Worm (Caenorhabditis elegans) whole organism, L1 larva: ENCODE data around the gene gap-2.

Experiments
- C04F5.9 ChIP-seq: sonication (generic microtip); optimal IDR thresholded peaks from 2 replicates; lab custom pipeline; 2016; ENCODE audit warnings: missing genetic modification characterization, missing compliant biosample characterization
- F16B12.6 ChIP-seq: fragments of 150-350 bp; optimal IDR thresholded peaks from 2 replicates; lab custom pipeline; 2014; ENCODE audit warnings: missing biosample characterization, missing genetic modification characterization
- ama-1 ChIP-seq: fragments of 150-350 bp; optimal IDR thresholded peaks from 2 replicates; lab custom pipeline; 2014
- blmp-1 ChIP-seq: fragments of 150-350 bp; optimal IDR thresholded peaks from 2 replicates; lab custom pipeline; 2014; ENCODE audit warnings: missing biosample characterization, missing genetic modification characterization
- ceh-8 ChIP-seq: fragments of 200-800 bp; sonication (Bioruptor generic); optimal IDR thresholded peaks from 2 replicates; lab custom pipeline; 2018; ENCODE audit warnings: mild to moderate bottlenecking, missing genetic modification characterization, moderate library complexity, missing compliant biosample characterization
- ceh-88 ChIP-seq: fragments of 200-800 bp; sonication (Bioruptor generic); IDR thresholded peaks from 2 replicates; pipeline ENCODE4 v1.3.6; 2022; ENCODE audit warnings: missing genetic modification characterization, missing compliant biosample characterization
- ceh-90 ChIP-seq: sonication (generic microtip); optimal IDR thresholded peaks from 2 replicates; lab custom pipeline; 2016; ENCODE audit warnings: missing genetic modification characterization, missing compliant biosample characterization
- ces-1 ChIP-seq: fragments of 150-350 bp; optimal IDR thresholded peaks from 2 replicates; lab custom pipeline; 2014; ENCODE audit warnings: missing biosample characterization, missing genetic modification reagents, missing genetic modification characterization
- dpl-1 ChIP-seq, 3 experiments: fragments of 150-350 bp in 2 of 3; sonication (generic microtip) in 1 of 3; optimal IDR thresholded peaks; 2 replicates each; lab custom pipeline; 2014 to 2017; ENCODE audit warnings: missing biosample characterization in 3 of 3, missing genetic modification characterization in 3 of 3, missing genetic modification reagents in 3 of 3
- efl-1 ChIP-seq, 4 experiments: fragments of 150-350 bp; optimal IDR thresholded peaks in 3 of 4; peaks in 1 of 4; 1 replicate in 1 of 4; 2 replicates in 3 of 4; lab custom pipeline; 2014; ENCODE audit warnings: missing biosample characterization in 2 of 4, missing genetic modification characterization in 2 of 4, missing genetic modification reagents in 2 of 4
- egl-27 ChIP-seq, 2 experiments: fragments of 150-350 bp in 1 of 2; sonication (generic microtip); optimal IDR thresholded peaks; 3 replicates each; lab custom pipeline; 2017 to 2018; ENCODE audit warnings: missing biosample characterization in 2 of 2, missing genetic modification characterization in 2 of 2, missing genetic modification reagents in 2 of 2
- elt-2 ChIP-seq: sonication (generic microtip); optimal IDR thresholded peaks from 2 replicates; lab custom pipeline; 2016; ENCODE audit warnings: missing genetic modification characterization, mild to moderate bottlenecking, inconsistent platforms, missing compliant biosample characterization, missing genetic modification reagents
- elt-3 ChIP-seq, 6 experiments: fragments of 150-350 bp in 1 of 6; sonication (generic microtip); optimal IDR thresholded peaks; 2 replicates each; lab custom pipeline; 2017 to 2018; ENCODE audit warnings: missing biosample characterization in 6 of 6, missing genetic modification characterization in 6 of 6, inconsistent platforms in 1 of 6
- ets-5 ChIP-seq: fragments of 200-800 bp; sonication (Bioruptor generic); IDR thresholded peaks from 2 replicates; pipeline ENCODE4 v1.3.6; 2022; ENCODE audit warnings: missing genetic modification characterization, missing compliant biosample characterization
- fkh-10 ChIP-seq: sonication (generic microtip); optimal IDR thresholded peaks from 2 replicates; lab custom pipeline; 2017; ENCODE audit warnings: missing biosample characterization, missing genetic modification reagents, missing genetic modification characterization
- fkh-4 ChIP-seq: sonication (generic microtip); optimal IDR thresholded peaks from 2 replicates; lab custom pipeline; 2016; ENCODE audit warnings: missing compliant biosample characterization, missing genetic modification characterization, borderline replicate concordance
- fos-1 ChIP-seq: fragments of 150-350 bp; optimal IDR thresholded peaks from 2 replicates; lab custom pipeline; 2014; ENCODE audit warnings: missing biosample characterization, missing genetic modification characterization
- grh-1 ChIP-seq: fragments of 200-800 bp; sonication (Bioruptor generic); IDR thresholded peaks from 2 replicates; pipeline ENCODE4 v1.3.6; 2022; ENCODE audit warnings: missing genetic modification reagents, missing genetic modification characterization, missing compliant biosample characterization
- isw-1 ChIP-seq: fragments of 200-800 bp; sonication (Bioruptor generic); IDR thresholded peaks from 2 replicates; pipeline ENCODE4 v1.3.6; 2022; ENCODE audit warnings: missing genetic modification characterization, missing compliant biosample characterization
- jun-1 ChIP-seq: fragments of 150-350 bp; optimal IDR thresholded peaks from 2 replicates; lab custom pipeline; 2014; ENCODE audit warnings: missing biosample characterization, missing genetic modification reagents, missing genetic modification characterization
- lin-13 ChIP-seq: fragments of 150-350 bp; optimal IDR thresholded peaks from 2 replicates; lab custom pipeline; 2014; ENCODE audit warnings: missing biosample characterization, missing genetic modification reagents, missing genetic modification characterization
- lin-14 ChIP-seq: fragments of 200-800 bp; sonication (Bioruptor generic); optimal IDR thresholded peaks from 2 replicates; lab custom pipeline; 2018; ENCODE audit warnings: mild to moderate bottlenecking, missing genetic modification characterization, moderate library complexity, missing compliant biosample characterization
- lir-3 ChIP-seq: sonication (generic microtip); optimal IDR thresholded peaks from 2 replicates; lab custom pipeline; 2016; ENCODE audit warnings: mild to moderate bottlenecking, missing genetic modification characterization, moderate library complexity, missing compliant biosample characterization; ENCODE audit not compliant: poor library complexity
- mdl-1 ChIP-seq, 2 experiments: fragments of 150-350 bp; optimal IDR thresholded peaks; 2 replicates each; lab custom pipeline; 2014 to 2017; ENCODE audit warnings: missing biosample characterization in 2 of 2, missing genetic modification characterization in 2 of 2, inconsistent platforms in 1 of 2
- mef-2 ChIP-seq: fragments of 150-350 bp; optimal IDR thresholded peaks from 2 replicates; lab custom pipeline; 2014; ENCODE audit warnings: missing biosample characterization, missing genetic modification characterization
- mep-1 ChIP-seq: fragments of 150-350 bp; optimal IDR thresholded peaks from 2 replicates; lab custom pipeline; 2014; ENCODE audit warnings: missing biosample characterization, missing genetic modification characterization
- nhr-11 ChIP-seq: fragments of 150-350 bp; optimal IDR thresholded peaks from 2 replicates; lab custom pipeline; 2014; ENCODE audit warnings: missing biosample characterization, missing genetic modification characterization
- nhr-19 ChIP-seq: fragments of 200-800 bp; sonication (Bioruptor generic); conservative IDR thresholded peaks from 2 replicates; pipeline ENCODE4 v1.3.6; 2022; ENCODE audit warnings: missing genetic modification characterization, missing compliant biosample characterization
- nhr-47 ChIP-seq: sonication (generic microtip); optimal IDR thresholded peaks from 2 replicates; lab custom pipeline; 2016; ENCODE audit warnings: mild to moderate bottlenecking, missing genetic modification characterization, moderate library complexity, missing compliant biosample characterization
- nhr-71 ChIP-seq: sonication (generic microtip); optimal IDR thresholded peaks from 2 replicates; lab custom pipeline; 2016; ENCODE audit warnings: mild to moderate bottlenecking, missing genetic modification characterization, moderate library complexity, missing compliant biosample characterization
- nhr-76 ChIP-seq: sonication (generic microtip); optimal IDR thresholded peaks from 2 replicates; lab custom pipeline; 2017; ENCODE audit warnings: missing biosample characterization, missing genetic modification characterization
- nhr-85 ChIP-seq: sonication (generic microtip); peaks from one replicate; lab custom pipeline; 2016; ENCODE audit warnings: missing genetic modification characterization, inconsistent platforms, missing compliant biosample characterization
- nhr-90 ChIP-seq: sonication (generic microtip); optimal IDR thresholded peaks from 2 replicates; lab custom pipeline; 2016; ENCODE audit warnings: mild to moderate bottlenecking, missing genetic modification characterization, missing compliant biosample characterization; ENCODE audit not compliant: poor library complexity
- pax-3 ChIP-seq: fragments of 200-800 bp; sonication (Bioruptor generic); optimal IDR thresholded peaks from 2 replicates; lab custom pipeline; 2018; ENCODE audit warnings: mild to moderate bottlenecking, missing genetic modification characterization, moderate library complexity, missing compliant biosample characterization
- pqm-1 ChIP-seq: sonication (generic microtip); optimal IDR thresholded peaks from 3 replicates; lab custom pipeline; 2017; ENCODE audit warnings: missing biosample characterization, missing genetic modification characterization
- rnt-1 ChIP-seq: sonication (generic microtip); optimal IDR thresholded peaks from 2 replicates; lab custom pipeline; 2016; ENCODE audit warnings: mild to moderate bottlenecking, missing genetic modification characterization, moderate library complexity, missing compliant biosample characterization
- skn-1 ChIP-seq: fragments of 150-350 bp; optimal IDR thresholded peaks from 2 replicates; lab custom pipeline; 2014; ENCODE audit warnings: missing biosample characterization, missing genetic modification characterization
- snpc-4 ChIP-seq: fragments of 150-350 bp; optimal IDR thresholded peaks from 2 replicates; lab custom pipeline; 2014; ENCODE audit warnings: missing biosample characterization, missing genetic modification characterization
- snu-23 ChIP-seq: sonication (generic microtip); optimal IDR thresholded peaks from 2 replicates; lab custom pipeline; 2016; ENCODE audit warnings: missing genetic modification characterization, missing compliant biosample characterization
- sptf-1 ChIP-seq: fragments of 150-350 bp; optimal IDR thresholded peaks from 2 replicates; lab custom pipeline; 2014; ENCODE audit warnings: missing biosample characterization, missing genetic modification characterization
- tlp-1 ChIP-seq: fragments of 150-350 bp; optimal IDR thresholded peaks from 2 replicates; lab custom pipeline; 2014; ENCODE audit warnings: missing biosample characterization, missing genetic modification characterization
- unc-30 ChIP-seq: sonication (generic microtip); optimal IDR thresholded peaks from 2 replicates; lab custom pipeline; 2017; ENCODE audit warnings: missing biosample characterization, missing genetic modification characterization
- unc-86 ChIP-seq: sonication (generic microtip); optimal IDR thresholded peaks from 2 replicates; lab custom pipeline; 2016; ENCODE audit warnings: missing genetic modification characterization, missing compliant biosample characterization
- vab-15 ChIP-seq: sonication (generic microtip); optimal IDR thresholded peaks from 2 replicates; lab custom pipeline; 2017; ENCODE audit warnings: missing genotype, mild to moderate bottlenecking, missing genetic modification characterization, missing compliant biosample characterization
- xbp-1 ChIP-seq: sonication (generic microtip); optimal IDR thresholded peaks from 2 replicates; lab custom pipeline; 2016; ENCODE audit warnings: missing genetic modification characterization, missing compliant biosample characterization
- zag-1 ChIP-seq: fragments of 150-350 bp; optimal IDR thresholded peaks from 2 replicates; lab custom pipeline; 2014; ENCODE audit warnings: missing biosample characterization, missing genetic modification characterization
- ztf-4 ChIP-seq: fragments of 150-350 bp; optimal IDR thresholded peaks from 2 replicates; lab custom pipeline; 2014; ENCODE audit warnings: missing biosample characterization, missing genetic modification characterization

The gap-2 gene

DNA sequence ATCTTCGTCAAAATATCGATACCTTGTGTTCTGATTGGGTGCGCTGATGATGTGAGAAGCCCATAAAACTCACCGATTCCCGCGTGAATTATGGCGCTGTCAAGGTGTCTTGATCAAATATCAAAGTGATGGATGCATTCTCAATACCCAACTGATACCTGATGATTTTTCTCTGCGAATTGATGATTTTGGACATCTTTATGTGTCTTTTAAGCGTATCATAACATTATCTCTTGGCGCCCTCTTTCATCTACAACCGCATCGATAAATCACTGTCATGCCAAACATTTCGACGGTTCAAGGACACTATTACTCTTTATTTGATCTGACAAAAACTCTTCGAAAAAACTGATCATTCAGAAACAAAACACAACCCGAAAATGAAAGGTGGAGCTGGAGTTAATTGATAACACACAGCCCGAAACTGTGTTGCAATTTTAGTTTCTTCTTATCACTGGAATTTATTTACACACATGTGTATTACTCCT, 75.0 kb downstream of the gap-2 start (continued):
- TF ChIP-seq F16B12.6 (tag; lab: Kevin White, UChicago) (no peak), jun-1 (no peak), ama-1 (lab: Kevin White, UChicago) (no peak), vab-15 (tag; lab: Kevin White, UChicago) (peak; percentile 41), fos-1 (tag; lab: Kevin White, UChicago) (no peak), egl-27 (tag; optimal IDR thresholded peaks at IDR 0.05; lab: Kevin White, UChicago) (peak in 1 of 2 experiments; percentile 3), nhr-76 (no peak), xbp-1 (tag; lab: Kevin White, UChicago) (no peak), unc-30 (tag; lab: Kevin White, UChicago) (no peak), grh-1 (GFP tag; lab: Robert Waterston, UW) (peak; percentile 42; the same call in 1 of the 2 replicates), pqm-1 (tag; lab: Kevin White, UChicago) (no peak), ces-1 (no peak), nhr-90 (peak; percentile 57), pax-3 (tag; lab: Kevin White, UChicago) (no peak), nhr-11 (tag; lab: Kevin White, UChicago) (no peak), unc-86 (no peak), nhr-19 (peak; percentile 36), zag-1 (no peak), snu-23 (GFP tag; lab: Kevin White, UChicago) (peak; percentile 41), nhr-47 (tag; lab: Kevin White, UChicago) (peak; percentile 16), C04F5.9 (tag; lab: Kevin White, UChicago) (no peak), fkh-4 (no peak), mef-2 (tag; lab: Kevin White, UChicago) (no peak), ceh-90 (tag; lab: Kevin White, UChicago) (no peak), ztf-4 (tag; lab: Kevin White, UChicago) (no peak), ets-5 (GFP tag; lab: Robert Waterston, UW) (no peak), ceh-8 (GFP tag; lab: Kevin White, UChicago) (no peak)

DNA sequence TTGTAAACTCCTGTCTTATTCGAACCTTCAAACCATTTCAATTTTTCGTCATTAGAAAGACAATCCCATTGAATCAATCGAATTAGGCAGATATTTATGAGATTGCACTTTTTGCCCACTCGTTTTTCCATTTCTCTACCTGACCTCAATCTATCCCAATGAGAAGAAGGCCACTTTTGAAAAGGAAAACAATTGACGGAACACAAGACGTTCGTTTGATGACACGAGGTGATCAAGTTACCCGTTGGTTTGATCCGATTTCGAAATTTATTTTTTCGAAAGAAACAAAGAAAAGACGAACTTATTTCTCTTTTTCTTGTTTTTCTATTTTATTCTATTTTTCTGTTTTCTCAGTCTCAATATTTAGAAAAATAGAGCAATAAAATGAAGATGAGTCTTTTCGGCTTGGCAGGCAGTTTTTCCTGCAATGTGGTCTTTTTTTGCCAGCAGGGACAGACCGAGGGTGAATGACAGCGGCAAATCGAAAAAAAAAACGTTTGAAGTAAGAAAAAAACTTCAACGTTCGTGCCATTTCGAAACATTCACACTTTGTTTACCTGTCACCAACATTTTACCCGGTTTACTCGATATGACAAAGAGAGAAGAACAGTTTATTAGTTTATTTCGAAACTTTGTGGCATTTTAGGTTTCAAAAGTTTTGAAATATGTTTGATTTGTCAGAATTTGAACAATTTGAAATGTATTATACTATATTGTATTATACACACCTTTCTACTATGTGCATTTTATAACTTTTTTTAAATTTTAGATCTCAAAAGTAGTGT, 75.9 kb downstream of the gap-2 start:
- TF ChIP-seq isw-1 (GFP tag; lab: Robert Waterston, UW) (no peak), nhr-85 (tag; lab: Kevin White, UChicago) (peak; percentile 59), dpl-1 (GFP tag; optimal IDR thresholded peaks at IDR 0.05; lab: Kevin White, UChicago) (no peak), efl-1 (optimal IDR thresholded peaks at IDR 0.05; lab: Kevin White, UChicago) (no peak), efl-1 (GFP tag; optimal IDR thresholded peaks at IDR 0.05 in 1 of 2; lab: Kevin White, UChicago) (peak in 1 of 2 experiments; percentile 64), blmp-1 (tag; lab: Kevin White, UChicago) (peak; percentile 53), egl-27 (tag; optimal IDR thresholded peaks at IDR 0.05; lab: Kevin White, UChicago) (no peak)
- TF ChIP-seq, all 84 proteins: peak for 3

DNA sequence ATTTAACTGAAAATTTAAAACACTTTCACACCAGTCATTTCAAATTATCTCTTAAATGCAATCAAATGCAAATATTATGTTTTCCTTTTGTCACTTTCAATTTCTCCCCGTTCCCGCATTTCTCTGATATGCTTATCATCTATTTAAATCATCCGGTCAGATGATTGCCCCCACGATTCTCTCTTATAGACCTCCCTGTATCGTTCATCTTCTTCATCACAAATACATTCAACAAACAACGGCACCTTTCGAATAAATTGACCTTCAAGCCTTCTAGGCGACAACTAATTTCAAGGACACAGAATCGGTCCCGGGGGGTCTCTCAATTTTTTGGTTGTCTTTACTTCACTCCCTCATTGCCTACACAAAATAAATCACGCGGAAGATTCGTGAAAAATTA, 76.6 kb downstream of the gap-2 start:
- TF ChIP-seq ceh-88 (no peak), nhr-47 (tag; lab: Kevin White, UChicago) (peak; percentile 29), lir-3 (no peak), skn-1 (tag; lab: Kevin White, UChicago) (peak; percentile 2), snu-23 (GFP tag; lab: Kevin White, UChicago) (peak; percentile 78), lin-13 (GFP tag; lab: Kevin White, UChicago) (no peak), elt-2 (tag; lab: Kevin White, UChicago) (peak; percentile 65), mep-1 (tag; lab: Kevin White, UChicago) (peak; percentile 76), tlp-1 (tag; lab: Kevin White, UChicago) (no peak), fkh-4 (no peak), nhr-11 (tag; lab: Kevin White, UChicago) (no peak), efl-1 (optimal IDR thresholded peaks at IDR 0.05; lab: Kevin White, UChicago) (no peak), efl-1 (GFP tag; optimal IDR thresholded peaks at IDR 0.05 in 1 of 2; lab: Kevin White, UChicago) (peak in 1 of 2 experiments; percentile 22), elt-3 (tag; optimal IDR thresholded peaks at IDR 0.05; lab: Kevin White, UChicago) (peak in 2 of 6 experiments; percentile 77 to 91), blmp-1 (tag; lab: Kevin White, UChicago) (peak; percentile 98), snpc-4 (tag; lab: Kevin White, UChicago) (no peak), fkh-10 (no peak), vab-15 (tag; lab: Kevin White, UChicago) (peak; percentile 45), sptf-1 (tag; lab: Kevin White, UChicago) (no peak), nhr-71 (tag; lab: Kevin White, UChicago) (peak; percentile 78), mdl-1 (tag; optimal IDR thresholded peaks at IDR 0.05; lab: Kevin White, UChicago) (peak in 1 of 2 experiments; percentile 26), lin-14 (peak; percentile 90), xbp-1 (tag; lab: Kevin White, UChicago) (peak; percentile 0), rnt-1 (tag; lab: Kevin White, UChicago) (peak; percentile 31)
